Worm (Caenorhabditis elegans) whole organism, early embryonic: ENCODE measurements around the gene clec-202.

Source experiments
- B0310.2 ChIP-seq: sonication (generic microtip); optimal IDR thresholded peaks from 2 replicates; lab custom pipeline; 2016; ENCODE audit warnings: mild to moderate bottlenecking, missing genetic modification characterization, missing compliant biosample characterization
- aly-1 ChIP-seq: sonication (generic microtip); optimal IDR thresholded peaks from 2 replicates; lab custom pipeline; 2016; ENCODE audit warnings: missing genetic modification characterization, missing compliant biosample characterization
- ama-1 ChIP-seq: fragments of 150-350 bp; optimal IDR thresholded peaks from 2 replicates; lab custom pipeline; 2014
- ceh-36 ChIP-seq: sonication (generic microtip); optimal IDR thresholded peaks from 2 replicates; lab custom pipeline; 2016; ENCODE audit warnings: missing genetic modification characterization, inconsistent platforms, missing compliant biosample characterization
- ets-7 ChIP-seq: sonication (generic microtip); optimal IDR thresholded peaks from 2 replicates; lab custom pipeline; 2016; ENCODE audit warnings: missing genotype, missing genetic modification characterization, missing compliant biosample characterization
- flt-1 ChIP-seq: fragments of 200-800 bp; sonication (Bioruptor generic); IDR thresholded peaks from 2 replicates; pipeline ENCODE4 v1.3.6; 2022; ENCODE audit warnings: missing genetic modification characterization, missing compliant biosample characterization
- hmg-4 ChIP-seq: fragments of 200-800 bp; sonication (Bioruptor generic); optimal IDR thresholded peaks from 2 replicates; lab custom pipeline; 2018; ENCODE audit warnings: mild to moderate bottlenecking, missing genetic modification characterization, missing compliant biosample characterization
- pes-1 ChIP-seq: fragments of 200-800 bp; sonication (Bioruptor generic); IDR thresholded peaks from 2 replicates; pipeline ENCODE4 v1.3.6; 2022; ENCODE audit warnings: missing genetic modification reagents, missing genetic modification characterization, missing compliant biosample characterization
- sea-1 ChIP-seq: fragments of 200-800 bp; sonication (Bioruptor generic); conservative IDR thresholded peaks from 2 replicates; pipeline ENCODE4 v1.3.6; 2022; ENCODE audit warnings: missing genetic modification characterization, missing compliant biosample characterization

ce11 chrIV:17311842-17312241 lies 49.4 kb upstream of the clec-202 start, which contains the start of gene snf-9:
- TF ChIP-seq ama-1 = no peak
- TF ChIP-seq ets-7 (tag; lab: Kevin White, UChicago) = no peak
- TF ChIP-seq sea-1 (GFP tag; lab: Robert Waterston, UW) = no peak
- TF ChIP-seq pes-1 (GFP tag; lab: Robert Waterston, UW) = no peak
- no peak for TF ChIP-seq hmg-4 (GFP tag; lab: Kevin White, UChicago)
- no peak for TF ChIP-seq B0310.2 (tag; lab: Kevin White, UChicago)
- TF ChIP-seq aly-1 (tag; lab: Kevin White, UChicago) = no peak
- no peak for TF ChIP-seq flt-1
- TF ChIP-seq ceh-36 (tag; lab: Kevin White, UChicago) = no peak
